Worm (Caenorhabditis elegans): ENCODE data around the gene sre-19.
A peak's percentile ranks its signal among the peaks of the same experiment; 100 is the strongest.

- TF ChIP-seq snpc-4 (tag; optimal IDR thresholded peaks at IDR 0.05) (no peak), dpl-1 (GFP tag; optimal IDR thresholded peaks at IDR 0.05) (no peak), unc-62 (GFP tag; optimal IDR thresholded peaks at IDR 0.05 in 1 of 2) (peak in 1 of 2 experiments; percentile 44), unc-62 (tag; optimal IDR thresholded peaks at IDR 0.05) (no peak), hlh-30 (tag; optimal IDR thresholded peaks at IDR 0.05; ENCODE audit: insufficient read depth) (no peak), spr-1 (tag; optimal IDR thresholded peaks at IDR 0.05) (no peak), pha-4 (GFP tag; IDR thresholded peaks at IDR 0.05) (no peak), pha-4 (tag; optimal IDR thresholded peaks at IDR 0.05) (no peak)
Observed at ce11 chrIV:12282873-12283272, 44.1 kb upstream of the sre-19 start, which contains the start of gene hpo-12.
